Fruit fly (Drosophila melanogaster) Kc167 (cell line): ENCODE data around the gene CG2201.

ENCODE experiments used
- Sin3A ChIP-seq: fragments of >200 bp; optimal IDR thresholded peaks from 2 replicates; lab custom pipeline; 2018; ENCODE audit warnings: missing external identifiers
- insv ChIP-seq: fragments of >200 bp; optimal IDR thresholded peaks from 3 replicates; lab custom pipeline; 2018; ENCODE audit warnings: missing external identifiers
- ttk ChIP-seq: sonication (Bioruptor generic); optimal IDR thresholded peaks from 2 replicates; lab custom pipeline; 2017; ENCODE audit warnings: missing external identifiers

DNA sequence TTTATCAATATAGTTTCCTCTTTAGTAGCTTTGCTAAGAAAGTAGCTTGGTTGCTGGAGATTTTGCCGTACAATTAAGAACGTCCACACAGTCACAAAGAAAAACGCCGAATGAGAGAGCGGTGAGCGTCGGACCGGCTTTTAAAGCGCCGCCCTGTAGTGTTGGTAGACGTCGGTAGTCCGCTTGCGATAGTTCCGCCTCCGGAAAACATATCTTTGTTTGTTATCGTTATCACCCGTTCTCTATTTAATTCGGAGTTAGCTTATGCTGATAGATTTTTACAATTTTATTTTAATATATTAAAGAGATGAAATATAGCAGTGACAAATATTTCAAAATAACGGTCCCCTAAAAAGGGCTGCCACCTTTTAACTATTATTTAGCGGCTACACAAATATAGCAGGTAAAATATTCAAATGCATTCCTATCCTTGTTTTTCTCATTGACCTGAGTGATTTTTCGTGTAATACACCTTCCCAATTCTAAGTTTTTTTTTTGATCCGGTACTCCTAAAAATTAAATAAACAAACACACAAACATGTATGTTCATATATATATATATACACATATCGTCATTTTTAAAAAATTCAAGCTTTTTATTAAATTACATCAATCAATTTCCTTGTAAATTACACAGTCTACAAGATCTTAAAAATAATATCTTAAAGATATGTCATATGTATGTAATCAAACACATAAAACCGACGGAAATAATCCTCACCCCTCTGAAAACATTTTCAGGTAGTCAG is 6.1 kb upstream of the CG2201 start, which contains the start of gene Df31:
- no peak for TF ChIP-seq ttk (lab: Kevin White, UChicago)
- no peak for TF ChIP-seq Sin3A (lab: Kevin White, UChicago)
- TF ChIP-seq insv (lab: Kevin White, UChicago): no peak
